Worm (Caenorhabditis elegans): ENCODE measurements around the gene C16C10.8.

- TF ChIP-seq lin-39 (tag; optimal IDR thresholded peaks at IDR 0.05) (no peak), lin-13 (GFP tag; optimal IDR thresholded peaks at IDR 0.05) (no peak), elt-1 (tag; optimal IDR thresholded peaks at IDR 0.05) (no peak), egl-27 (tag; optimal IDR thresholded peaks at IDR 0.05) (no peak), skn-1 (tag; optimal IDR thresholded peaks at IDR 0.05) (no peak), nhr-237 (tag; optimal IDR thresholded peaks at IDR 0.05) (no peak), snpc-4 (tag; optimal IDR thresholded peaks at IDR 0.05) (no peak), unc-39 (tag; optimal IDR thresholded peaks at IDR 0.05) (no peak), nhr-12 (tag; optimal IDR thresholded peaks at IDR 0.05) (no peak), nhr-25 (tag; optimal IDR thresholded peaks at IDR 0.05) (no peak), dmd-4 (tag; optimal IDR thresholded peaks at IDR 0.05) (no peak), ama-1 (optimal IDR thresholded peaks at IDR 0.05) (no peak), unc-62 (GFP tag; optimal IDR thresholded peaks at IDR 0.05) (no peak), aly-2 (tag; optimal IDR thresholded peaks at IDR 0.05) (no peak)
These were observed 26.8 kb downstream of the C16C10.8 start for ce11 chrIII:4137180-4137579.

All from whole organism, L2 larva.